Fruit fly (Drosophila melanogaster) whole organism, wandering third instar larva: ENCODE measurements around the gene CG34269.
A peak's percentile ranks its signal among the peaks of the same experiment; 100 is the strongest.

Experiments used
- Jra ChIP-seq: sonication (Bioruptor generic); optimal IDR thresholded peaks from 2 replicates; lab custom pipeline; 2016; ENCODE audit warnings: missing biosample characterization, missing genetic modification characterization
- psq ChIP-seq: fragments of 200-800 bp; sonication (Bioruptor generic); optimal IDR thresholded peaks from 3 replicates; lab custom pipeline; 2017; ENCODE audit warnings: missing biosample characterization, mild to moderate bottlenecking, missing genetic modification characterization, moderate library complexity

dm6 chr3L:484554-485305, 43.4 kb upstream of the CG34269 start:
- TF ChIP-seq psq (peak; percentile 5), Jra (GFP tag; lab: Kevin White, UChicago) (no peak)
